Fruit fly (Drosophila melanogaster) whole organism, embryonic: ENCODE data around the gene CG31960.
A peak's percentile ranks its signal among the peaks of the same experiment; 100 is the strongest.

Experiments used
- Ada2b ChIP-seq: fragments of 200-800 bp; sonication (Bioruptor generic); IDR thresholded peaks from 2 replicates; pipeline ENCODE4 v1.3.6; 2022; ENCODE audit warnings: missing biosample characterization, missing genetic modification characterization
- CG12071 ChIP-seq: fragments of 200-800 bp; sonication (Bioruptor generic); optimal IDR thresholded peaks from 3 replicates; lab custom pipeline; 2018; ENCODE audit warnings: missing biosample characterization, mild to moderate bottlenecking, missing genetic modification characterization
- CG13296 ChIP-seq: fragments of 200-800 bp; sonication (Bioruptor generic); optimal IDR thresholded peaks from 3 replicates; lab custom pipeline; 2018; ENCODE audit warnings: missing biosample characterization, mild to moderate bottlenecking, missing genetic modification characterization
- CG13424 ChIP-seq: fragments of 200-800 bp; sonication (Bioruptor generic); optimal IDR thresholded peaks from 2 replicates; lab custom pipeline; 2019; ENCODE audit warnings: missing biosample characterization, mild to moderate bottlenecking, missing genetic modification characterization, moderate library complexity
- CG15269 ChIP-seq: fragments of 200-800 bp; sonication (Bioruptor generic); optimal IDR thresholded peaks from 2 replicates; lab custom pipeline; 2018; ENCODE audit warnings: missing biosample characterization, mild to moderate bottlenecking, missing genetic modification characterization, moderate library complexity
- CG15601 ChIP-seq: fragments of 200-800 bp; sonication (Bioruptor generic); optimal IDR thresholded peaks from 3 replicates; lab custom pipeline; 2019; ENCODE audit warnings: missing biosample characterization, mild to moderate bottlenecking, missing genetic modification characterization, moderate library complexity
- CG17359 ChIP-seq: fragments of 200-800 bp; sonication (Bioruptor generic); optimal IDR thresholded peaks from 3 replicates; lab custom pipeline; 2018; ENCODE audit warnings: missing biosample characterization, mild to moderate bottlenecking, missing genetic modification characterization, moderate library complexity
- CG17802 ChIP-seq: fragments of 200-800 bp; sonication (Bioruptor generic); optimal IDR thresholded peaks from 2 replicates; lab custom pipeline; 2018; ENCODE audit warnings: missing biosample characterization, mild to moderate bottlenecking, missing genetic modification characterization, moderate library complexity
- CG18476 ChIP-seq: fragments of 200-800 bp; sonication (Bioruptor generic); optimal IDR thresholded peaks from 2 replicates; lab custom pipeline; 2016; ENCODE audit warnings: missing biosample characterization, mild to moderate bottlenecking, missing genetic modification characterization
- CG31388 ChIP-seq: fragments of 200-800 bp; sonication (Bioruptor generic); optimal IDR thresholded peaks from 2 replicates; lab custom pipeline; 2016; ENCODE audit warnings: missing biosample characterization, missing genetic modification characterization
- CG3163 ChIP-seq: fragments of 200-800 bp; sonication (Bioruptor generic); optimal IDR thresholded peaks from 3 replicates; lab custom pipeline; 2016; ENCODE audit warnings: missing biosample characterization, missing genetic modification characterization
- CG3281 ChIP-seq: fragments of 200-800 bp; sonication (Bioruptor generic); optimal IDR thresholded peaks from 3 replicates; lab custom pipeline; 2017; ENCODE audit warnings: missing biosample characterization, mild to moderate bottlenecking, missing genetic modification characterization
- CG6813 ChIP-seq: fragments of 200-800 bp; sonication (Bioruptor generic); optimal IDR thresholded peaks from 2 replicates; lab custom pipeline; 2017; ENCODE audit warnings: missing biosample characterization, missing genetic modification characterization, mild to moderate bottlenecking, moderate library complexity, missing genetic modification reagents
- CG7271 ChIP-seq: fragments of 200-800 bp; sonication (Bioruptor generic); optimal IDR thresholded peaks from 2 replicates; lab custom pipeline; 2018; ENCODE audit warnings: missing biosample characterization, mild to moderate bottlenecking, missing genetic modification characterization, moderate library complexity
- CG7357 ChIP-seq: fragments of 200-800 bp; sonication (Bioruptor generic); IDR thresholded peaks from 3 replicates; pipeline ENCODE4 v1.3.6; 2022; ENCODE audit warnings: missing biosample characterization, missing genetic modification characterization
- CG7928 ChIP-seq: fragments of 200-800 bp; sonication (Bioruptor generic); optimal IDR thresholded peaks from 2 replicates; lab custom pipeline; 2017; ENCODE audit warnings: missing biosample characterization, mild to moderate bottlenecking, missing genetic modification characterization
- CG8944 ChIP-seq: fragments of 200-800 bp; sonication (Bioruptor generic); optimal IDR thresholded peaks from 3 replicates; lab custom pipeline; 2016; ENCODE audit warnings: missing biosample characterization, missing genetic modification characterization
- Dip2 ChIP-seq: fragments of 200-800 bp; sonication (Bioruptor generic); IDR thresholded peaks from 2 replicates; pipeline ENCODE4 v1.3.6; 2022; ENCODE audit warnings: missing biosample characterization, missing genetic modification characterization
- Ets65A ChIP-seq: fragments of 200-800 bp; sonication (Bioruptor generic); peaks from one replicate; lab custom pipeline; 2016; ENCODE audit warnings: missing biosample characterization, missing genetic modification characterization
- GATAe ChIP-seq: fragments of 200-800 bp; sonication (Bioruptor generic); conservative IDR thresholded peaks from 2 replicates; pipeline ENCODE4 v1.3.6; 2022; ENCODE audit warnings: missing biosample characterization, missing genetic modification characterization
- Hmx ChIP-seq: fragments of 200-800 bp; sonication (Bioruptor generic); optimal IDR thresholded peaks from 2 replicates; lab custom pipeline; 2016; ENCODE audit warnings: missing biosample characterization, missing genetic modification characterization
- Nf-YB ChIP-seq: fragments of 200-800 bp; sonication (Bioruptor generic); optimal IDR thresholded peaks from 3 replicates; lab custom pipeline; 2019; ENCODE audit warnings: missing biosample characterization, mild to moderate bottlenecking, missing genetic modification characterization, moderate library complexity
- Tbp ChIP-seq: fragments of >200 bp; optimal IDR thresholded peaks from 2 replicates; lab custom pipeline; 2018; ENCODE audit warnings: missing biosample characterization, missing genetic modification characterization
- Trl ChIP-seq, 3 experiments: fragments of >200 bp in 2 of 3; fragments of 200-800 bp in 1 of 3; sonication (Bioruptor generic) in 1 of 3; optimal IDR thresholded peaks; 2 replicates in 1 of 3; 3 replicates in 2 of 3; lab custom pipeline; 2016 to 2017; ENCODE audit warnings: missing biosample characterization in 1 of 3, missing genetic modification characterization in 1 of 3
- YL-1 ChIP-seq: fragments of 200-800 bp; sonication (Bioruptor generic); optimal IDR thresholded peaks from 3 replicates; lab custom pipeline; 2017; ENCODE audit warnings: missing biosample characterization, mild to moderate bottlenecking, missing genetic modification characterization
- abd-A ChIP-seq: fragments of 200-800 bp; sonication (Bioruptor generic); optimal IDR thresholded peaks from 3 replicates; lab custom pipeline; 2019; ENCODE audit warnings: missing biosample characterization, mild to moderate bottlenecking, missing genetic modification characterization, moderate library complexity
- cas ChIP-seq: fragments of 200-800 bp; sonication (Bioruptor generic); IDR thresholded peaks from 2 replicates; pipeline ENCODE4 v1.3.6; 2022; ENCODE audit warnings: missing biosample characterization, missing genetic modification characterization
- dan ChIP-seq: fragments of 200-800 bp; sonication (Bioruptor generic); IDR thresholded peaks from 2 replicates; pipeline ENCODE4 v1.3.6; 2022; ENCODE audit warnings: missing biosample characterization, missing genetic modification characterization
- dmrt99B ChIP-seq: fragments of 200-800 bp; sonication (Bioruptor generic); optimal IDR thresholded peaks from 2 replicates; lab custom pipeline; 2018; ENCODE audit warnings: missing biosample characterization, mild to moderate bottlenecking, missing genetic modification characterization, moderate library complexity
- fd102C ChIP-seq: fragments of 200-800 bp; sonication (Bioruptor generic); optimal IDR thresholded peaks from 2 replicates; lab custom pipeline; 2018; ENCODE audit warnings: missing biosample characterization, mild to moderate bottlenecking, missing genetic modification characterization, moderate library complexity
- gsb ChIP-seq: fragments of 200-800 bp; sonication (Bioruptor generic); IDR thresholded peaks from 2 replicates; pipeline ENCODE4 v1.3.6; 2022; ENCODE audit warnings: missing biosample characterization, missing genetic modification characterization
- insv ChIP-seq, 2 experiments: fragments of 200-800 bp; sonication (Bioruptor generic); optimal IDR thresholded peaks; 3 replicates each; lab custom pipeline; 2016 to 2018; ENCODE audit warnings: missing biosample characterization in 2 of 2, missing genetic modification characterization in 2 of 2
- lab ChIP-seq: fragments of 200-800 bp; sonication (Bioruptor generic); optimal IDR thresholded peaks from 3 replicates; lab custom pipeline; 2017; ENCODE audit warnings: missing biosample characterization, missing genetic modification characterization, mild to moderate bottlenecking, moderate library complexity, missing genetic modification reagents
- lilli ChIP-seq: fragments of 200-800 bp; sonication (Bioruptor generic); optimal IDR thresholded peaks from 3 replicates; lab custom pipeline; 2016; ENCODE audit warnings: missing biosample characterization, missing genetic modification characterization
- nau ChIP-seq: fragments of 200-800 bp; sonication (Bioruptor generic); optimal IDR thresholded peaks from 3 replicates; lab custom pipeline; 2017; ENCODE audit warnings: missing biosample characterization, mild to moderate bottlenecking, missing genetic modification characterization, missing genetic modification reagents
- odd ChIP-seq: fragments of 200-800 bp; sonication (Bioruptor generic); optimal IDR thresholded peaks from 2 replicates; lab custom pipeline; 2017; ENCODE audit warnings: missing biosample characterization, mild to moderate bottlenecking, missing genetic modification characterization
- pita ChIP-seq: fragments of 200-800 bp; sonication (Bioruptor generic); optimal IDR thresholded peaks from 2 replicates; lab custom pipeline; 2017; ENCODE audit warnings: missing biosample characterization, mild to moderate bottlenecking, missing genetic modification characterization
- ranshi ChIP-seq: fragments of 200-800 bp; sonication (Bioruptor generic); IDR thresholded peaks from 2 replicates; pipeline ENCODE4 v1.3.6; 2022; ENCODE audit warnings: missing biosample characterization, missing genetic modification characterization
- repo ChIP-seq: fragments of 200-800 bp; sonication (Bioruptor generic); optimal IDR thresholded peaks from 2 replicates; lab custom pipeline; 2016; ENCODE audit warnings: missing biosample characterization, missing genetic modification characterization
- shn ChIP-seq: fragments of 200-800 bp; sonication (Bioruptor generic); optimal IDR thresholded peaks from 3 replicates; lab custom pipeline; 2016; ENCODE audit warnings: missing biosample characterization, missing genetic modification characterization
- so ChIP-seq: fragments of 200-800 bp; sonication (Bioruptor generic); IDR thresholded peaks from 3 replicates; pipeline ENCODE4 v1.3.6; 2022; ENCODE audit warnings: missing biosample characterization, missing genetic modification characterization
- tap ChIP-seq: fragments of 200-800 bp; optimal IDR thresholded peaks from 3 replicates; lab custom pipeline; 2019; ENCODE audit warnings: missing biosample characterization, mild to moderate bottlenecking, missing genetic modification characterization, moderate library complexity
- tup ChIP-seq: fragments of 200-800 bp; sonication (Bioruptor generic); optimal IDR thresholded peaks from 2 replicates; lab custom pipeline; 2016; ENCODE audit warnings: missing biosample characterization, mild to moderate bottlenecking, missing genetic modification characterization, moderate library complexity
- usp ChIP-seq: fragments of >200 bp; optimal IDR thresholded peaks from 2 replicates; lab custom pipeline; 2017; ENCODE audit warnings: missing biosample characterization, missing genetic modification characterization
- vvl ChIP-seq: fragments of 200-800 bp; sonication (Bioruptor generic); IDR thresholded peaks from 2 replicates; pipeline ENCODE4 v1.3.6; 2022; ENCODE audit warnings: missing biosample characterization, missing genetic modification characterization

The CG31960 gene

DNA sequence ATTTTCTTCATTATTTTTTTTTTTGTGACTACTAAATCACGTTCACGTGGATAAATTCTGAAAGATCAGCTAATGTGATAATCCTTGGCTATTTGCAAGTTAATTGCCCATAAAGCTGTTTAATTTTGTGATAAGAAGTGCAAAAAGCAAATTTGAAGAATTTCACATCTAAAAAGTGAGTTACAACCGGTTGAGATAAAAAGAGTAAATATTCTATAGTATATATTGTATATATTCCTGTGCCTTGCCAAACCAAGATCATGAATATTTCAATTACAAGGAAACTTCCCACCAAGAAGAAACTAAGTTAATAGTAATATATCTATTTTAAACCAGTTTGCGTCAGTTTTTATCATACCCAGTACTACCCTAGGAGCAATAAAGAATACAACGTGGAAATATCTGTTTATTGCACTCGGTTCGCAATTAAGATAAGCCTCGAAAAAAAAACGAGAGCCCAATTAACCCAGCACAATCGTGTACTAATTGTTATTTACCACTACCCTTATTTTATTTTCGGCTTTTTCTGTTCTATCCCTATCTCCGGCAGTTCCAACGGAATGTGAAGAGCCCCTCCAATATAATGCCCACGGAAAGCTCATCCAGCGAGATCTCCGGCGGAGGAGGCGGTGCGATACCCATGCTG, 5.5 kb upstream of the CG31960 start (continued):
- no peak for TF ChIP-seq dan (GFP tag; lab: Robert Waterston, UW)
- TF ChIP-seq CG7928, result no peak
- no peak for TF ChIP-seq Tbp (GFP tag; lab: Kevin White, UChicago)
- TF ChIP-seq Nf-YB (GFP tag; lab: Kevin White, UChicago), result no peak
- TF ChIP-seq CG3281 (GFP tag; lab: Kevin White, UChicago), result peak; percentile 4
- no peak for TF ChIP-seq YL-1 (GFP tag; lab: Kevin White, UChicago)
- no peak for TF ChIP-seq abd-A (tag; lab: Kevin White, UChicago)
- TF ChIP-seq CG13424 (tag; lab: Kevin White, UChicago), result no peak
- TF ChIP-seq so (GFP tag; lab: Robert Waterston, UW), result no peak
- no peak for TF ChIP-seq insv (GFP tag; optimal IDR thresholded peaks at IDR 0.05; lab: Kevin White, UChicago)
- TF ChIP-seq Dip2, result no peak
- no peak for TF ChIP-seq usp (GFP tag; lab: Kevin White, UChicago)
- no peak for TF ChIP-seq vvl
- TF ChIP-seq CG12071, result peak; percentile 55
- no peak for TF ChIP-seq CG3163 (GFP tag; lab: Kevin White, UChicago)
- no peak for TF ChIP-seq CG7271 (tag; lab: Kevin White, UChicago)
- no peak for TF ChIP-seq Trl (optimal IDR thresholded peaks at IDR 0.05; lab: Kevin White, UChicago)
- no peak for TF ChIP-seq Trl (GFP tag; optimal IDR thresholded peaks at IDR 0.05; lab: Kevin White, UChicago)
- no peak for TF ChIP-seq dmrt99B
- TF ChIP-seq CG6813 (GFP tag; lab: Kevin White, UChicago), result peak; percentile 16
- TF ChIP-seq ranshi (GFP tag; lab: Robert Waterston, UW), result no peak
- no peak for TF ChIP-seq gsb (GFP tag; lab: Robert Waterston, UW)
- peak; percentile 39 for TF ChIP-seq CG15269
- no peak for TF ChIP-seq Ada2b (GFP tag; lab: Robert Waterston, UW)
- TF ChIP-seq CG8944 (GFP tag; lab: Kevin White, UChicago), result no peak
- no peak for TF ChIP-seq CG31388 (GFP tag; lab: Kevin White, UChicago)
- TF ChIP-seq fd102C, result no peak
- TF ChIP-seq CG15601 (tag; lab: Kevin White, UChicago), result no peak
- TF ChIP-seq odd (GFP tag; lab: Kevin White, UChicago), result no peak
- TF ChIP-seq GATAe (GFP tag; lab: Robert Waterston, UW), result peak; percentile 22; the same call in 1 of the 2 replicates
- no peak for TF ChIP-seq CG17359 (tag; lab: Kevin White, UChicago)
- no peak for TF ChIP-seq CG7357 (GFP tag; lab: Robert Waterston, UW)
- no peak for TF ChIP-seq CG17802
- no peak for TF ChIP-seq lilli (GFP tag; lab: Kevin White, UChicago)
- TF ChIP-seq Hmx, result no peak
- TF ChIP-seq CG13296 (GFP tag; lab: Kevin White, UChicago), result peak; percentile 27
- no peak for TF ChIP-seq tap
- no peak for TF ChIP-seq tup (GFP tag; lab: Kevin White, UChicago)
- no peak for TF ChIP-seq shn (GFP tag; lab: Kevin White, UChicago)
- no peak for TF ChIP-seq nau (GFP tag; lab: Kevin White, UChicago)
- peak; percentile 15 for TF ChIP-seq lab (GFP tag; lab: Kevin White, UChicago)
- no peak for TF ChIP-seq CG18476 (GFP tag; lab: Kevin White, UChicago)
- TF ChIP-seq repo (GFP tag; lab: Kevin White, UChicago), result no peak
- no peak for TF ChIP-seq cas (GFP tag; lab: Robert Waterston, UW)
- no peak for TF ChIP-seq pita
- TF ChIP-seq Ets65A, result no peak
